Fruit fly (Drosophila melanogaster) whole organism, embryonic: ENCODE results near the gene CG31493.
A peak's percentile ranks its signal among the peaks of the same experiment; 100 is the strongest.

ENCODE experiments used
- Asciz ChIP-seq: fragments of 200-800 bp; sonication (Bioruptor generic); optimal IDR thresholded peaks from 2 replicates; lab custom pipeline; 2017; ENCODE audit warnings: missing biosample characterization, mild to moderate bottlenecking, missing genetic modification characterization, missing genetic modification reagents
- Atf6 ChIP-seq: fragments of 200-800 bp; sonication (Bioruptor generic); IDR thresholded peaks from 2 replicates; pipeline ENCODE4 v1.3.6; 2022; ENCODE audit warnings: missing biosample characterization, missing genetic modification characterization
- B-H1 ChIP-seq: fragments of 200-800 bp; sonication (Bioruptor generic); IDR thresholded peaks from 3 replicates; pipeline ENCODE4 v1.3.6; 2022; ENCODE audit warnings: missing biosample characterization, missing genetic modification characterization
- B-H2 ChIP-seq: fragments of 200-800 bp; sonication (Bioruptor generic); optimal IDR thresholded peaks from 2 replicates; lab custom pipeline; 2018; ENCODE audit warnings: missing biosample characterization, mild to moderate bottlenecking, missing genetic modification characterization
- CG10147 ChIP-seq: fragments of 200-800 bp; sonication (Bioruptor generic); optimal IDR thresholded peaks from 2 replicates; lab custom pipeline; 2019; ENCODE audit warnings: missing biosample characterization, mild to moderate bottlenecking, missing genetic modification characterization, moderate library complexity
- CG11560 ChIP-seq: fragments of 200-800 bp; sonication (Bioruptor generic); IDR thresholded peaks from 3 replicates; pipeline ENCODE4 v1.3.6; 2022; ENCODE audit warnings: missing biosample characterization, missing genetic modification characterization
- CG12219 ChIP-seq: fragments of 200-800 bp; sonication (Bioruptor generic); optimal IDR thresholded peaks from 3 replicates; lab custom pipeline; 2018; ENCODE audit warnings: missing biosample characterization, mild to moderate bottlenecking, missing genetic modification characterization
- CG1233 ChIP-seq: fragments of 200-800 bp; sonication (Bioruptor generic); optimal IDR thresholded peaks from 4 replicates; lab custom pipeline; 2018; ENCODE audit warnings: missing biosample characterization, mild to moderate bottlenecking, missing genetic modification characterization
- CG1603 ChIP-seq: fragments of 200-800 bp; sonication (Bioruptor generic); optimal IDR thresholded peaks from 2 replicates; lab custom pipeline; 2019; ENCODE audit warnings: missing biosample characterization, mild to moderate bottlenecking, missing genetic modification characterization, moderate library complexity
- CG17361 ChIP-seq: fragments of 200-800 bp; sonication (Bioruptor generic); IDR thresholded peaks from 3 replicates; pipeline ENCODE4 v1.3.6; 2022; ENCODE audit warnings: missing biosample characterization, missing genetic modification characterization
- CG1832 ChIP-seq: fragments of 200-800 bp; sonication (Bioruptor generic); optimal IDR thresholded peaks from 2 replicates; lab custom pipeline; 2017; ENCODE audit warnings: missing biosample characterization, mild to moderate bottlenecking, missing genetic modification characterization, inconsistent platforms
- CG2202 ChIP-seq: fragments of 200-800 bp; sonication (Bioruptor generic); optimal IDR thresholded peaks from 2 replicates; lab custom pipeline; 2018; ENCODE audit warnings: missing biosample characterization, mild to moderate bottlenecking, missing genetic modification characterization
- CG2889 ChIP-seq: fragments of 200-800 bp; sonication (Bioruptor generic); IDR thresholded peaks from 3 replicates; pipeline ENCODE4 v1.3.6; 2022; ENCODE audit warnings: missing biosample characterization, missing genetic modification characterization
- CG3726 ChIP-seq: fragments of 200-800 bp; sonication (Bioruptor generic); IDR thresholded peaks from 3 replicates; pipeline ENCODE4, ENCODE4 v1.3.6; 2022; ENCODE audit warnings: missing biosample characterization, missing genetic modification characterization
- CG4820 ChIP-seq: fragments of 200-800 bp; sonication (Bioruptor generic); optimal IDR thresholded peaks from 3 replicates; lab custom pipeline; 2016; ENCODE audit warnings: missing biosample characterization, missing genetic modification characterization
- CG6654 ChIP-seq: fragments of 200-800 bp; sonication (Bioruptor generic); optimal IDR thresholded peaks from 2 replicates; lab custom pipeline; 2017; ENCODE audit warnings: missing biosample characterization, mild to moderate bottlenecking, missing genetic modification characterization
- CG7745 ChIP-seq: fragments of 200-800 bp; sonication (Bioruptor generic); optimal IDR thresholded peaks from 2 replicates; lab custom pipeline; 2018; ENCODE audit warnings: missing biosample characterization, mild to moderate bottlenecking, missing genetic modification characterization, moderate library complexity
- CG8290 ChIP-seq, 3 experiments: fragments of 200-800 bp; sonication (Bioruptor generic); optimal IDR thresholded peaks; 2 replicates each; lab custom pipeline; 2016 to 2019; ENCODE audit warnings: missing biosample characterization in 3 of 3, missing genetic modification characterization in 3 of 3, mild to moderate bottlenecking in 2 of 3, moderate library complexity in 1 of 3
- CHES-1-like ChIP-seq: fragments of 200-800 bp; sonication (Bioruptor generic); optimal IDR thresholded peaks from 2 replicates; lab custom pipeline; 2016; ENCODE audit warnings: missing biosample characterization, missing genetic modification characterization
- Dip2 ChIP-seq: fragments of 200-800 bp; sonication (Bioruptor generic); IDR thresholded peaks from 2 replicates; pipeline ENCODE4 v1.3.6; 2022; ENCODE audit warnings: missing biosample characterization, missing genetic modification characterization
- H15 ChIP-seq: fragments of 200-800 bp; sonication (Bioruptor generic); IDR thresholded peaks from 3 replicates; pipeline ENCODE4 v1.3.6; 2022; ENCODE audit warnings: missing biosample characterization, missing genetic modification characterization
- H2.0 ChIP-seq: fragments of 200-800 bp; sonication (Bioruptor generic); IDR thresholded peaks from 2 replicates; pipeline ENCODE4 v1.3.6; 2022; ENCODE audit warnings: missing biosample characterization, missing genetic modification characterization
- HLH3B ChIP-seq: fragments of 200-800 bp; sonication (Bioruptor generic); IDR thresholded peaks from 2 replicates; pipeline ENCODE4 v1.3.6; 2022; ENCODE audit warnings: missing biosample characterization, missing genetic modification characterization
- HLH54F ChIP-seq: fragments of 200-800 bp; sonication (Bioruptor generic); optimal IDR thresholded peaks from 3 replicates; lab custom pipeline; 2016; ENCODE audit warnings: missing biosample characterization, missing genetic modification characterization
- Hr39 ChIP-seq: fragments of >200 bp; optimal IDR thresholded peaks from 2 replicates; lab custom pipeline; 2017
- Sin3A ChIP-seq: fragments of >200 bp; optimal IDR thresholded peaks from 2 replicates; lab custom pipeline; 2018
- Sox102F ChIP-seq: fragments of 200-800 bp; sonication (Bioruptor generic); optimal IDR thresholded peaks from 2 replicates; lab custom pipeline; 2018; ENCODE audit warnings: missing biosample characterization, mild to moderate bottlenecking, missing genetic modification characterization, moderate library complexity
- Xrp1 ChIP-seq: fragments of 200-800 bp; sonication (Bioruptor generic); IDR thresholded peaks from 2 replicates; pipeline ENCODE4 v1.3.6; 2022; ENCODE audit warnings: missing biosample characterization, missing genetic modification characterization
- al ChIP-seq: fragments of 200-800 bp; sonication (Bioruptor generic); IDR thresholded peaks from 2 replicates; pipeline ENCODE4 v1.3.6; 2022; ENCODE audit warnings: missing biosample characterization, missing genetic modification characterization
- ash1 ChIP-seq: fragments of 200-800 bp; sonication (Bioruptor generic); optimal IDR thresholded peaks from 2 replicates; lab custom pipeline; 2018; ENCODE audit warnings: missing biosample characterization, mild to moderate bottlenecking, missing genetic modification characterization
- bab2 ChIP-seq: fragments of 200-800 bp; sonication (Bioruptor generic); optimal IDR thresholded peaks from 2 replicates; lab custom pipeline; 2016; ENCODE audit warnings: missing biosample characterization, missing genetic modification characterization
- caup ChIP-seq: fragments of 200-800 bp; sonication (Bioruptor generic); optimal IDR thresholded peaks from 3 replicates; lab custom pipeline; 2017; ENCODE audit warnings: missing biosample characterization, mild to moderate bottlenecking, missing genetic modification characterization, moderate library complexity; ENCODE audit not compliant: severe bottlenecking
- chinmo ChIP-seq: fragments of 200-800 bp; sonication (Bioruptor generic); IDR thresholded peaks from 4 replicates; pipeline ENCODE4 v1.3.6; 2022; ENCODE audit warnings: missing biosample characterization, missing genetic modification characterization; ENCODE audit not compliant: partially characterized antibody
- dpn ChIP-seq, 2 experiments: fragments of 200-800 bp; sonication (Bioruptor generic); optimal IDR thresholded peaks; 3 replicates each; lab custom pipeline; 2016; ENCODE audit warnings: missing biosample characterization in 2 of 2, missing genetic modification characterization in 2 of 2
- dysf ChIP-seq: fragments of 200-800 bp; sonication (Bioruptor generic); IDR thresholded peaks from 3 replicates; pipeline ENCODE4 v1.3.6; 2022; ENCODE audit warnings: missing biosample characterization, missing genetic modification characterization
- fd64A ChIP-seq: fragments of 200-800 bp; sonication (Bioruptor generic); optimal IDR thresholded peaks from 3 replicates; lab custom pipeline; 2018; ENCODE audit warnings: missing biosample characterization, mild to moderate bottlenecking, missing genetic modification characterization
- gcm ChIP-seq: fragments of 200-800 bp; sonication (Bioruptor generic); optimal IDR thresholded peaks from 2 replicates; lab custom pipeline; 2019; ENCODE audit warnings: missing biosample characterization, mild to moderate bottlenecking, missing genetic modification characterization, moderate library complexity
- jigr1 ChIP-seq: fragments of 200-800 bp; sonication (Bioruptor generic); IDR thresholded peaks from 3 replicates; pipeline ENCODE4 v1.3.6; 2022; ENCODE audit warnings: missing biosample characterization, missing genetic modification characterization
- pros ChIP-seq: fragments of 200-800 bp; sonication (Bioruptor generic); optimal IDR thresholded peaks from 3 replicates; lab custom pipeline; 2019; ENCODE audit warnings: missing biosample characterization, mild to moderate bottlenecking, missing genetic modification characterization, moderate library complexity
- schlank ChIP-seq: fragments of 200-800 bp; sonication (Bioruptor generic); optimal IDR thresholded peaks from 2 replicates; lab custom pipeline; 2018; ENCODE audit warnings: missing biosample characterization, mild to moderate bottlenecking, missing genetic modification characterization
- sim ChIP-seq: fragments of 200-800 bp; sonication (Bioruptor generic); IDR thresholded peaks from 2 replicates; pipeline ENCODE4 v1.3.6; 2022; ENCODE audit warnings: missing biosample characterization, missing genetic modification characterization
- sisA ChIP-seq: fragments of 200-800 bp; sonication (Bioruptor generic); IDR thresholded peaks from 2 replicates; pipeline ENCODE4 v1.3.6; 2022; ENCODE audit warnings: missing biosample characterization, missing genetic modification characterization
- slou ChIP-seq: fragments of 200-800 bp; sonication (Bioruptor generic); optimal IDR thresholded peaks from 3 replicates; lab custom pipeline; 2016; ENCODE audit warnings: missing biosample characterization, missing genetic modification characterization
- sna ChIP-seq: fragments of 200-800 bp; sonication (Bioruptor generic); IDR thresholded peaks from 2 replicates; pipeline ENCODE4 v1.3.6; 2022; ENCODE audit warnings: missing biosample characterization, missing genetic modification characterization; ENCODE audit not compliant: partially characterized antibody
- tll ChIP-seq, 2 experiments: fragments of 200-800 bp in 1 of 2; fragments of >200 bp in 1 of 2; sonication (Bioruptor generic) in 1 of 2; optimal IDR thresholded peaks; 2 replicates each; lab custom pipeline; 2017 to 2019; ENCODE audit warnings: missing biosample characterization in 2 of 2, missing genetic modification characterization in 2 of 2, mild to moderate bottlenecking in 1 of 2, moderate library complexity in 1 of 2
- tup ChIP-seq: fragments of 200-800 bp; sonication (Bioruptor generic); optimal IDR thresholded peaks from 2 replicates; lab custom pipeline; 2016; ENCODE audit warnings: missing biosample characterization, mild to moderate bottlenecking, missing genetic modification characterization, moderate library complexity
- twi ChIP-seq: fragments of 200-800 bp; optimal IDR thresholded peaks from 2 replicates; lab custom pipeline; 2019; ENCODE audit warnings: missing biosample characterization, mild to moderate bottlenecking, missing genetic modification characterization, moderate library complexity
- vfl ChIP-seq: fragments of 200-800 bp; sonication (Bioruptor generic); optimal IDR thresholded peaks from 2 replicates; lab custom pipeline; 2016; ENCODE audit warnings: missing biosample characterization, missing genetic modification characterization

The CG31493 gene

dm6 chr3R:7086377-7087200 lies 44.8 kb upstream of the CG31493 start, which contains the start of gene alphaTub84B (continued):
- peak; percentile 40; the same call in 1 of the 3 replicates for TF ChIP-seq CG17361 (GFP tag; lab: Robert Waterston, UW)
- TF ChIP-seq CG1603 (tag; lab: Kevin White, UChicago), result peak; percentile 81
- TF ChIP-seq gcm (GFP tag; lab: Kevin White, UChicago), result peak; percentile 52
- peak; percentile 24 for TF ChIP-seq Sin3A (lab: Kevin White, UChicago)
- TF ChIP-seq H2.0 (GFP tag; lab: Robert Waterston, UW), result 0 out of 2 replicates have a peak, but pooled peaks have one; percentile 23
- TF ChIP-seq vfl (GFP tag; lab: Kevin White, UChicago), result peak; percentile 67
- TF ChIP-seq B-H2, result peak; percentile 45
- TF ChIP-seq bab2, result peak; percentile 48
- TF ChIP-seq CG2202 (tag; lab: Kevin White, UChicago), result peak; percentile 21
- TF ChIP-seq CG7745 (tag; lab: Kevin White, UChicago), result no peak
- peak; percentile 35 for TF ChIP-seq slou (GFP tag; lab: Kevin White, UChicago)
- no peak for TF ChIP-seq CG4820 (GFP tag; lab: Kevin White, UChicago)
- TF ChIP-seq CHES-1-like (GFP tag; lab: Kevin White, UChicago), result peak; percentile 75
- TF ChIP-seq al (GFP tag; lab: Robert Waterston, UW), result no peak
- TF ChIP-seq CG10147 (GFP tag; lab: Kevin White, UChicago), result peak; percentile 61
- TF ChIP-seq schlank (tag; lab: Kevin White, UChicago), result peak; percentile 22
- peak; percentile 67 for TF ChIP-seq Asciz (GFP tag; lab: Kevin White, UChicago)
- peak; percentile 42 for TF ChIP-seq CG12219 (GFP tag; lab: Kevin White, UChicago)
- peak; percentile 57 to 81 for TF ChIP-seq dpn (GFP tag; optimal IDR thresholded peaks at IDR 0.05; lab: Kevin White, UChicago)
- no peak for TF ChIP-seq sna
- no peak; the same call in 2 of the 3 replicates for TF ChIP-seq CG11560 (tag; lab: Robert Waterston, UW)
- 0 out of 3 replicates have a peak, but pooled peaks have one; percentile 22 for TF ChIP-seq dysf (GFP tag; lab: Robert Waterston, UW)
- TF ChIP-seq fd64A, result peak; percentile 63
- TF ChIP-seq CG3726, result no peak
- peak; percentile 63 for TF ChIP-seq Atf6 (GFP tag; lab: Robert Waterston, UW)
- TF ChIP-seq jigr1 (GFP tag; lab: Robert Waterston, UW), result no peak
- peak; percentile 33 for TF ChIP-seq pros (GFP tag; lab: Kevin White, UChicago)
- TF ChIP-seq twi, result no peak
- TF ChIP-seq Hr39 (lab: Kevin White, UChicago), result no peak
- TF ChIP-seq tll (GFP tag; optimal IDR thresholded peaks at IDR 0.05; lab: Kevin White, UChicago), result no peak
- no peak for TF ChIP-seq CG6654
- no peak for TF ChIP-seq sisA (GFP tag; lab: Robert Waterston, UW)
- 0 out of 2 replicates have a peak, but pooled peaks have one; percentile 31 for TF ChIP-seq Xrp1 (GFP tag; lab: Robert Waterston, UW)
- TF ChIP-seq tup (GFP tag; lab: Kevin White, UChicago), result peak; percentile 63
- TF ChIP-seq HLH3B, result peak; percentile 47; the same call in 1 of the 2 replicates
- TF ChIP-seq B-H1 (GFP tag; lab: Robert Waterston, UW), result no peak; the same call in 2 of the 3 replicates
- TF ChIP-seq chinmo, result peak; percentile 80; the same call in 2 of the 4 replicates
- peak; percentile 84 for TF ChIP-seq caup
- TF ChIP-seq CG1233 (GFP tag; lab: Kevin White, UChicago), result peak; percentile 77
- no peak for TF ChIP-seq CG2889 (GFP tag; lab: Robert Waterston, UW)
- peak; percentile 67 for TF ChIP-seq ash1 (GFP tag; lab: Kevin White, UChicago)
- no peak for TF ChIP-seq H15 (GFP tag; lab: Robert Waterston, UW)
- TF ChIP-seq Dip2 (GFP tag; lab: Robert Waterston, UW), result no peak
- no peak for TF ChIP-seq CG1832 (GFP tag; lab: Kevin White, UChicago)
- peak; percentile 55 for TF ChIP-seq HLH54F (GFP tag; lab: Kevin White, UChicago)
- TF ChIP-seq CG8290 (GFP tag; optimal IDR thresholded peaks at IDR 0.05; lab: Kevin White, UChicago), result peak; percentile 46
- peak; percentile 59 to 93 for TF ChIP-seq CG8290 (tag; optimal IDR thresholded peaks at IDR 0.05; lab: Kevin White, UChicago)
- TF ChIP-seq sim, result peak; percentile 39; the same call in 1 of the 2 replicates
- TF ChIP-seq Sox102F (GFP tag; lab: Kevin White, UChicago), result no peak
